Fruit fly (Drosophila melanogaster) whole organism, embryonic: ENCODE data around the gene CG11267.

ENCODE experiments used
- CG10209 ChIP-seq: fragments of 200-800 bp; sonication (Bioruptor generic); optimal IDR thresholded peaks from 3 replicates; lab custom pipeline; 2017; ENCODE audit warnings: missing biosample characterization, mild to moderate bottlenecking, missing genetic modification characterization, missing genetic modification reagents
- CG1024 ChIP-seq: fragments of 200-800 bp; sonication (Bioruptor generic); IDR thresholded peaks from 2 replicates; pipeline ENCODE4 v1.3.6; 2022; ENCODE audit warnings: missing biosample characterization, missing genetic modification characterization
- CG12299 ChIP-seq: fragments of 200-800 bp; sonication (Bioruptor generic); optimal IDR thresholded peaks from 2 replicates; lab custom pipeline; 2018; ENCODE audit warnings: missing biosample characterization, mild to moderate bottlenecking, missing genetic modification characterization
- CG12769 ChIP-seq: fragments of 200-800 bp; sonication (Bioruptor generic); optimal IDR thresholded peaks from 2 replicates; lab custom pipeline; 2019; ENCODE audit warnings: missing biosample characterization, mild to moderate bottlenecking, missing genetic modification characterization, moderate library complexity
- CG14014 ChIP-seq: fragments of 200-800 bp; sonication (Bioruptor generic); IDR thresholded peaks from 2 replicates; pipeline ENCODE4 v1.3.6; 2022; ENCODE audit warnings: missing biosample characterization, missing genetic modification characterization
- CG14441 ChIP-seq: fragments of 200-800 bp; sonication (Bioruptor generic); IDR thresholded peaks from 2 replicates; pipeline ENCODE4 v1.3.6; 2022; ENCODE audit warnings: missing biosample characterization, missing genetic modification characterization
- CG14710 ChIP-seq: fragments of 200-800 bp; sonication (Bioruptor generic); optimal IDR thresholded peaks from 3 replicates; lab custom pipeline; 2019; ENCODE audit warnings: missing biosample characterization, mild to moderate bottlenecking, missing genetic modification characterization, moderate library complexity
- CG15514 ChIP-seq: fragments of 200-800 bp; sonication (Bioruptor generic); optimal IDR thresholded peaks from 3 replicates; lab custom pipeline; 2017; ENCODE audit warnings: missing biosample characterization, missing genetic modification characterization, mild to moderate bottlenecking, moderate library complexity, missing genetic modification reagents
- CG18619 ChIP-seq: fragments of 200-800 bp; sonication (Bioruptor generic); optimal IDR thresholded peaks from 3 replicates; lab custom pipeline; 2017; ENCODE audit warnings: missing biosample characterization, mild to moderate bottlenecking, missing genetic modification characterization
- CG2678 ChIP-seq: fragments of 200-800 bp; sonication (Bioruptor generic); optimal IDR thresholded peaks from 3 replicates; lab custom pipeline; 2019; ENCODE audit warnings: missing biosample characterization, mild to moderate bottlenecking, missing genetic modification characterization, moderate library complexity
- CG30020 ChIP-seq: fragments of 200-800 bp; optimal IDR thresholded peaks from 2 replicates; lab custom pipeline; 2019; ENCODE audit warnings: missing biosample characterization, mild to moderate bottlenecking, missing genetic modification characterization, moderate library complexity
- CG34422 ChIP-seq: fragments of 200-800 bp; sonication (Bioruptor generic); IDR thresholded peaks from 3 replicates; pipeline ENCODE4 v1.3.6; 2022; ENCODE audit warnings: missing biosample characterization, missing genetic modification characterization
- CG4404 ChIP-seq: fragments of 200-800 bp; sonication (Bioruptor generic); IDR thresholded peaks from 2 replicates; pipeline ENCODE4 v1.3.6; 2022; ENCODE audit warnings: missing biosample characterization, missing genetic modification characterization
- CG6272 ChIP-seq: fragments of 200-800 bp; sonication (Bioruptor generic); IDR thresholded peaks from 2 replicates; pipeline ENCODE4 v1.3.6; 2022; ENCODE audit warnings: missing biosample characterization, missing genetic modification characterization
- CG7963 ChIP-seq: fragments of 200-800 bp; sonication (Bioruptor generic); IDR thresholded peaks from 3 replicates; pipeline ENCODE4 v1.3.6; 2022; ENCODE audit warnings: missing biosample characterization, missing genetic modification characterization; ENCODE audit not compliant: partially characterized antibody
- CG9817 ChIP-seq: fragments of 200-800 bp; sonication (Bioruptor generic); optimal IDR thresholded peaks from 2 replicates; lab custom pipeline; 2018; ENCODE audit warnings: missing biosample characterization, mild to moderate bottlenecking, missing genetic modification characterization, moderate library complexity
- D19B ChIP-seq: fragments of 200-800 bp; sonication (Bioruptor generic); optimal IDR thresholded peaks from 2 replicates; lab custom pipeline; 2017; ENCODE audit warnings: missing biosample characterization, mild to moderate bottlenecking, missing genetic modification characterization
- Dip2 ChIP-seq: fragments of 200-800 bp; sonication (Bioruptor generic); IDR thresholded peaks from 2 replicates; pipeline ENCODE4 v1.3.6; 2022; ENCODE audit warnings: missing biosample characterization, missing genetic modification characterization
- Doc3 ChIP-seq: fragments of 200-800 bp; sonication (Bioruptor generic); IDR thresholded peaks from 3 replicates; pipeline ENCODE4 v1.3.6; 2022; ENCODE audit warnings: missing biosample characterization, missing genetic modification characterization; ENCODE audit not compliant: partially characterized antibody
- ERR ChIP-seq: fragments of 200-800 bp; sonication (Bioruptor generic); optimal IDR thresholded peaks from 2 replicates; lab custom pipeline; 2016; ENCODE audit warnings: missing biosample characterization, missing genetic modification characterization
- HLH3B ChIP-seq: fragments of 200-800 bp; sonication (Bioruptor generic); IDR thresholded peaks from 2 replicates; pipeline ENCODE4 v1.3.6; 2022; ENCODE audit warnings: missing biosample characterization, missing genetic modification characterization
- HLH4C ChIP-seq: fragments of 200-800 bp; sonication (Bioruptor generic); IDR thresholded peaks from 3 replicates; pipeline ENCODE4 v1.3.6; 2022; ENCODE audit warnings: missing biosample characterization, missing genetic modification characterization; ENCODE audit not compliant: partially characterized antibody
- HmgZ ChIP-seq: fragments of 200-800 bp; sonication (Bioruptor generic); optimal IDR thresholded peaks from 2 replicates; lab custom pipeline; 2018; ENCODE audit warnings: missing biosample characterization, mild to moderate bottlenecking, missing genetic modification characterization
- MBD-R2 ChIP-seq: fragments of 200-800 bp; sonication (Bioruptor generic); IDR thresholded peaks from 2 replicates; pipeline ENCODE4 v1.3.6; 2022; ENCODE audit warnings: missing biosample characterization, missing genetic modification characterization
- Nf-YC ChIP-seq: fragments of 200-800 bp; optimal IDR thresholded peaks from 3 replicates; lab custom pipeline; 2019; ENCODE audit warnings: missing biosample characterization, mild to moderate bottlenecking, missing genetic modification characterization, moderate library complexity
- Opbp ChIP-seq: fragments of 200-800 bp; sonication (Bioruptor generic); IDR thresholded peaks from 3 replicates; pipeline ENCODE4 v1.3.6; 2022; ENCODE audit warnings: missing biosample characterization, missing genetic modification characterization; ENCODE audit not compliant: partially characterized antibody
- bsh ChIP-seq, 2 experiments: fragments of 200-800 bp; sonication (Bioruptor generic); optimal IDR thresholded peaks; 2 replicates each; lab custom pipeline; 2017 to 2018; ENCODE audit warnings: mild to moderate bottlenecking in 2 of 2, missing biosample characterization in 2 of 2, missing genetic modification characterization in 2 of 2, moderate library complexity in 1 of 2
- chn ChIP-seq: fragments of 200-800 bp; sonication (Bioruptor generic); optimal IDR thresholded peaks from 2 replicates; lab custom pipeline; 2016; ENCODE audit warnings: missing biosample characterization, missing genetic modification characterization
- dpn ChIP-seq, 2 experiments: fragments of 200-800 bp; sonication (Bioruptor generic); optimal IDR thresholded peaks; 3 replicates each; lab custom pipeline; 2016; ENCODE audit warnings: missing biosample characterization in 2 of 2, missing genetic modification characterization in 2 of 2
- fd64A ChIP-seq: fragments of 200-800 bp; sonication (Bioruptor generic); optimal IDR thresholded peaks from 3 replicates; lab custom pipeline; 2018; ENCODE audit warnings: missing biosample characterization, mild to moderate bottlenecking, missing genetic modification characterization
- ken ChIP-seq: fragments of 200-800 bp; sonication (Bioruptor generic); IDR thresholded peaks from 3 replicates; pipeline ENCODE4 v1.3.6; 2022; ENCODE audit warnings: missing biosample characterization, missing genetic modification characterization
- lilli ChIP-seq: fragments of 200-800 bp; sonication (Bioruptor generic); optimal IDR thresholded peaks from 3 replicates; lab custom pipeline; 2016; ENCODE audit warnings: missing biosample characterization, missing genetic modification characterization
- odd ChIP-seq: fragments of 200-800 bp; sonication (Bioruptor generic); optimal IDR thresholded peaks from 2 replicates; lab custom pipeline; 2017; ENCODE audit warnings: missing biosample characterization, mild to moderate bottlenecking, missing genetic modification characterization
- pan ChIP-seq, 4 experiments: fragments of >200 bp in 3 of 4; fragments of 200-800 bp in 1 of 4; sonication (Bioruptor generic) in 1 of 4; optimal IDR thresholded peaks in 3 of 4; IDR thresholded peaks in 1 of 4; 2 replicates each; pipeline versions ENCODE4 v1.3.6 to Lab custom; 2017 to 2022; ENCODE audit warnings: missing biosample characterization in 2 of 4, missing genetic modification characterization in 2 of 4, mixed read lengths in 1 of 4
- pum ChIP-seq: fragments of 200-800 bp; sonication (Bioruptor generic); optimal IDR thresholded peaks from 2 replicates; lab custom pipeline; 2016; ENCODE audit warnings: missing biosample characterization, missing genetic modification characterization
- rib ChIP-seq: fragments of 200-800 bp; sonication (Bioruptor generic); IDR thresholded peaks from 2 replicates; pipeline ENCODE4 v1.3.6; 2022; ENCODE audit warnings: missing biosample characterization, missing genetic modification characterization
- row ChIP-seq: fragments of 200-800 bp; sonication (Bioruptor generic); IDR thresholded peaks from 3 replicates; pipeline ENCODE4 v1.3.6; 2022; ENCODE audit warnings: missing biosample characterization, missing genetic modification characterization
- tup ChIP-seq: fragments of 200-800 bp; sonication (Bioruptor generic); optimal IDR thresholded peaks from 2 replicates; lab custom pipeline; 2016; ENCODE audit warnings: missing biosample characterization, mild to moderate bottlenecking, missing genetic modification characterization, moderate library complexity
- zen ChIP-seq: fragments of 200-800 bp; sonication (Bioruptor generic); optimal IDR thresholded peaks from 3 replicates; lab custom pipeline; 2018; ENCODE audit warnings: missing biosample characterization, mild to moderate bottlenecking, missing genetic modification characterization, moderate library complexity

The CG11267 gene

DNA sequence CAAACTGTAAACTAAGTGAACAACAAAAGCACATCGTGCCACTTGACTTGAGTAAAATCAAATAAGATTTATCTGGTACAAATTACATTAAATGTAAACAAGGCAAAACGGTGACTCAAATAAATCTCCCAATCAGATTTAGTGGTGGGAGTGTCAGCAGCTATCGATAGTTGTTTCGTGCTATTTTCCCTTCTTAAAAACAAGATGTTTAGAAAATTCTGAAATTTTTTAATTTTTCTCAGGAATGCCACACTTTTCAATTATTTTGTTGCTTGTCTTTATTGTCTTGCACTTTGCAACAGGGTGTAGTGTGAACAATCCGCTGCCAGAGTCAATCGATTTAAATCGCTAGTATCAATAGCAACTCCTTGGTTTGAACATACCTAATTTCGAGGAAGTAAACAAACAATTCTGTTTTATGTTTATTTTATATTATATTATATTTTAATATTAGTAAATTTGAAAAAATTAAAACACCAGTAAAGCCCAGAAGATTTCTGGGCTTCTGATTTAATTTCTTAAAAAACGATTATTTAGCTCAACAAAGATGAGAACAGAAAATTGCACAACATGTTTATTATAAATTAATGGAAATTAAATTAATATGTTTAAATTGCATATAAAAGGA is 541 bp upstream of the CG11267 start, which contains the start of gene MICAL-like (continued):
- TF ChIP-seq ERR (no peak), CG30020 (no peak), Dip2 (GFP tag; lab: Robert Waterston, UW) (no peak), CG12769 (tag; lab: Kevin White, UChicago) (no peak), CG7963 (peak; percentile 71), Opbp (GFP tag; lab: Robert Waterston, UW) (peak; percentile 54; the same call in 1 of the 3 replicates), CG1024 (GFP tag; lab: Robert Waterston, UW) (0 out of 2 replicates have a peak, but pooled peaks have one; percentile 10), row (GFP tag; lab: Robert Waterston, UW) (peak; percentile 85), CG6272 (GFP tag; lab: Robert Waterston, UW) (peak; percentile 12; the same call in 1 of the 2 replicates), odd (GFP tag; lab: Kevin White, UChicago) (no peak), CG2678 (tag; lab: Kevin White, UChicago) (no peak), CG9817 (peak; percentile 30), ken (GFP tag; lab: Robert Waterston, UW) (peak; percentile 60; the same call in 1 of the 3 replicates), pan (optimal IDR thresholded peaks at IDR 0.05; lab: Kevin White, UChicago) (no peak), pan (GFP tag; optimal IDR thresholded peaks at IDR 0.05 in 1 of 2, IDR thresholded peaks at IDR 0.05 in 1 of 2) (peak in 1 of 2 experiments; percentile 8), CG14710 (peak; percentile 78), CG34422 (peak; percentile 27; the same call in 1 of the 3 replicates), HmgZ (tag; lab: Kevin White, UChicago) (peak; percentile 27), CG4404 (GFP tag; lab: Robert Waterston, UW) (peak; percentile 30), D19B (GFP tag; lab: Kevin White, UChicago) (no peak), Nf-YC (tag; lab: Kevin White, UChicago) (no peak), lilli (GFP tag; lab: Kevin White, UChicago) (peak; percentile 27), CG14014 (GFP tag; lab: Robert Waterston, UW) (peak; percentile 40; the same call in 1 of the 2 replicates), dpn (GFP tag; optimal IDR thresholded peaks at IDR 0.05; lab: Kevin White, UChicago) (peak in 1 of 2 experiments; percentile 21), HLH3B (no peak), MBD-R2 (GFP tag; lab: Robert Waterston, UW) (peak; percentile 65), fd64A (GFP tag; lab: Kevin White, UChicago) (no peak), rib (GFP tag; lab: Robert Waterston, UW) (no peak), CG15514 (GFP tag; lab: Kevin White, UChicago) (peak; percentile 19), bsh (GFP tag; optimal IDR thresholded peaks at IDR 0.05; lab: Kevin White, UChicago) (peak in 1 of 2 experiments; percentile 28), CG14441 (peak; percentile 36), pum (GFP tag; lab: Kevin White, UChicago) (no peak), Doc3 (GFP tag; lab: Robert Waterston, UW) (peak; percentile 97), CG12299 (tag; lab: Kevin White, UChicago) (no peak), CG18619 (no peak), tup (no peak), HLH4C (GFP tag; lab: Robert Waterston, UW) (peak; percentile 79), CG10209 (GFP tag; lab: Kevin White, UChicago) (no peak), zen (tag; lab: Kevin White, UChicago) (peak; percentile 61), chn (GFP tag; lab: Kevin White, UChicago) (peak; percentile 5)
